Fruit fly (Drosophila melanogaster): Measurements from ENCODE around the gene Trpml.

dm6 chr3L:19697395-19697978 lies 20.6 kb downstream of the Trpml start:
- TF ChIP-seq h (optimal IDR thresholded peaks at IDR 0.05) (no peak), Sin3A (optimal IDR thresholded peaks at IDR 0.05) (no peak), ttk (optimal IDR thresholded peaks at IDR 0.05) (no peak), psq (optimal IDR thresholded peaks at IDR 0.05) (no peak), Myc (optimal IDR thresholded peaks at IDR 0.05) (no peak)
